Worm (Caenorhabditis elegans) whole organism, L4/young adult: Measurements from ENCODE around the gene nog-1.

Source experiments
- W03F9.2 ChIP-seq: fragments of 150-350 bp; optimal IDR thresholded peaks from 2 replicates; lab custom pipeline; 2014; ENCODE audit warnings: missing biosample characterization, missing genetic modification characterization
- dao-5 ChIP-seq: sonication (generic microtip); optimal IDR thresholded peaks from 2 replicates; lab custom pipeline; 2016; ENCODE audit warnings: missing genotype, missing genetic modification characterization, moderate library complexity, missing compliant biosample characterization
- him-1 ChIP-seq: sonication (generic microtip); optimal IDR thresholded peaks from 2 replicates; lab custom pipeline; 2016; ENCODE audit warnings: missing genotype, missing genetic modification reagents, missing genetic modification characterization, missing compliant biosample characterization

nog-1 gene

DNA sequence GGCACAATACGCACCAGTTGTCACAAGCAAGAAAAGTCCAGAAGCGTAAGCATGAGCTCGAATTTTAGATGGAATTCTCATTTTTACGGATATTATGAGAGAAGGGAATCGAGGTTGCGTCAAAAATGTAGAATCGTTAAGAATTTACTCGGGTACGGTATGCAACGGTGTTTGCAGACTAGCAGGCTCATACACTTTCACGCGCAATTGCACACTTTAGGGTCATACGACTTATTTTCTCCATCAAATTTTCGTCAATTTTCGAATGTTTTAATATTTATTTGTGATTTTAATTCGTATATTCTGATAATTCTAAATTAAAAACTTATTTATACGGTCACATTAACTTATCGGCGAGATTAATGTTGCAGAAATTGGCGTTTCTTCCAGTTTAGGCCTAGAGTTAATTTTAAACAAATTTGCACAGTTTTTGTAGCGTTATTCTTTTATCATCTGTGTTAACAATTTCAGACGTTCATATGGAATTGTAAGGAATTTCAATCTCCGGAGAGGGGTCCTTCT, at the start of gene nog-1, which contains the start of gene T07A9.15:
Gene nog-1, plus strand, starts transcription at position 472 of the 522 bp plus-strand sequence.
Gene T07A9.15, minus strand, starts transcription at position 138 of the 522 bp plus-strand sequence.
- TF ChIP-seq dao-5 (tag; lab: Kevin White, UChicago) (no peak), W03F9.2 (tag; lab: Kevin White, UChicago) (peak; percentile 68)

DNA sequence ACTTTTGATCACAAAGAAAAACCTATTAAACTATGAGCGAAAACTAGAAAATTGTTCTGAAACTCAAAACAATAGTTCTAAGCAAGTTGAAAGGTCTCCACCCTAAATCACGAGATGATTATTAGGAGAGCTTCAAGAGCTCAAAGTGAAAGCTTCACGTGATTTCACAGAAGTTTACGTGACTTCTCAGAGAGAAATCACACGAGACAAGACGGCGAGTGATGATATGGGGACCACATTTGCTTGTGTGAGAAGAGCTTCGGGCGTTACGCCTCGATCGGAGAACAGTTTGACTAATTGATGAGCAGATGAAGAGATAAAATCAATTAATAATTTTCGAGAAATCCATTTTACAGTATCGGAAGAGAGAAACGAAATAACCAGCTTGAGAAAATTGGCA, 28.7 kb upstream of the nog-1 start:
- TF ChIP-seq dao-5 (tag; lab: Kevin White, UChicago), result no peak

DNA sequence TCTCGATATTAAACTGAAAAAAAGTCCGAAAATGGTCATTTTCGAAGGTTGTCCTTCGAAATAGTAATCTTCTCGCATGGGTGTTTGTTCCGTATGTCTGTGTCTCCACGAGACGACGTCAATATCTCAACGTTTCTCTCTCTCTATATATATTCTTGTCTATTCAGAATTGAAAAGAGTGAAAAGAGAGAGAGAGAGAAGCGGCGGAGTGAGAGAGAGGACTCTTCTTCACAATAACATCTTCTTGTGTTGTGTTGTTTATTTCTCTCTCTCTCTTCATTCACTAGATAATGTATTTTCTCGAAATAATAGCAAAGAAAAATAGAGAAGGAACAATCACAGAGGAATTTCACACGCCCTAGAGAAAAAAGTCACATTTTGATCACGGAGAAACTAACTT, 27.3 kb upstream of the nog-1 start:
- TF ChIP-seq dao-5 (tag; lab: Kevin White, UChicago) (no peak), him-1 (tag; lab: Kevin White, UChicago) (no peak), W03F9.2 (tag; lab: Kevin White, UChicago) (no peak)

DNA sequence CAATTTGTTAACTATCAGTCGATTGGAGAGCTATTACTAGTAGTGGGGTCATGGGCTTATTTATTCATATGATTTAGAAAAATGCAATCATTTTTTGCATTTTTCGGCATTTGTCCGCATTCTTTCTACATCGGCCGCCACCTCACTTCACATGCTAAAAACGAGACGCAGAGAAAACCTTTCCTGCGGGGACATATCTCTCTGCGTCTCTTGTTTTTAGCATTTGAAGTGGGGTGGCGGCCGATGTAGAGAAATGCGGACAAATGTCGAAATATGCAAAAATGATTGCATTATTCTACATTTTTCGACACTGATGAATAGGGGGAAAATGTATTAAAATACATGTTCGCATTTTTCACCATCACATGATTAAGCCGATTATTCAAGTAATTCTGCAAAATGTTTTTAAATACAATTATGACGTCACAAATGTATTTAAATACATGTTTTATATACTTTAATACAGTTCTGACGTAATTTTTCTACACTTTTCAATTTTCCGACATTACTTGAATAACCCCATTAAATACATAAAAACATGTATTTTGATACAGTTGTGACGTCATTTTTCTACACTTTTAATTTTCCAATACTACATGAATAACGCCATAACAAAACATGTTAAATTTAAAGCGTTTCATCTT, 21.4 kb upstream of the nog-1 start:
- TF ChIP-seq dao-5 (tag; lab: Kevin White, UChicago), result no peak
- no peak for TF ChIP-seq him-1 (tag; lab: Kevin White, UChicago)
- no peak for TF ChIP-seq W03F9.2 (tag; lab: Kevin White, UChicago)

DNA sequence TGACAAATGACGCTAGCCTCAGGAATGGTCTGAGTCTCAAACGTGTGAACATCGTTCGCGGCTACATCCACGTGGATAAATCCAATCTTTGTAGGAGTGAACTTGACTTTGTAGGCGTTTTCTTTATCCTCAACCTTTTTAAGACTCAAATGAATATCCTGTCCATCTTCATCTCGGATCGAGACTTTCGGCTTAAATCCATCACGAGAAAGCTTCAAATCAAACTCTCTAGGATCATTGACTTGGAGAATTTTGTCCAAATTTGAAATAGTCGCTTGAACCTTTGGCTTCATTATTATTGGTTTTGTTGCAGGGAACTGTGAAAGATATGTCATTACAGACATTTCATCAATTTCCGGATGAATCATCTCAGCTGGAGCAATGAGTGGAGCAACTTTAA, 19.7 kb upstream of the nog-1 start:
- no peak for TF ChIP-seq him-1 (tag; lab: Kevin White, UChicago)
- no peak for TF ChIP-seq dao-5 (tag; lab: Kevin White, UChicago)
- TF ChIP-seq W03F9.2 (tag; lab: Kevin White, UChicago), result no peak

DNA sequence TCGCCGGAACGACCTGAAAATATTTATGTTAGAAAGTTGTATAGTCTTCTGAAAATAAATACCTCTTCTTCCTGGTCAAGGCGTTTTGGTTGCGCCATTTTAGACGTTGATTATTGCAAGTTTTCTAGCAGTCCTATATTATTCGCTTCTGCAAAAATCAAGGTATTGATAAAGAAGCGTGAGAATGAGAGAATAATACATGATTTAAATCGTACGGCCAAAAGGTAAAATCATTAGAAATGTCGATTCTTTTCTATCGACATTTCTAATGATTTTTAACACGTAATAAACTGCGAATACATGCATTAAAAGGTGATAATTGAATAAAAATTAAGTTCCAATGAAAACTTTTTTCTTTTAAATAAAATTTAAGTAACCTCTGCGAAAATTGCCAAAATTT, 17.8 kb upstream of the nog-1 start, which contains the start of gene fln-1:
Gene fln-1, minus strand, starts transcription at position 101 of the 400 bp plus-strand sequence.
- no peak for TF ChIP-seq him-1 (tag; lab: Kevin White, UChicago)
- TF ChIP-seq dao-5 (tag; lab: Kevin White, UChicago), result no peak
- TF ChIP-seq W03F9.2 (tag; lab: Kevin White, UChicago), result no peak

DNA sequence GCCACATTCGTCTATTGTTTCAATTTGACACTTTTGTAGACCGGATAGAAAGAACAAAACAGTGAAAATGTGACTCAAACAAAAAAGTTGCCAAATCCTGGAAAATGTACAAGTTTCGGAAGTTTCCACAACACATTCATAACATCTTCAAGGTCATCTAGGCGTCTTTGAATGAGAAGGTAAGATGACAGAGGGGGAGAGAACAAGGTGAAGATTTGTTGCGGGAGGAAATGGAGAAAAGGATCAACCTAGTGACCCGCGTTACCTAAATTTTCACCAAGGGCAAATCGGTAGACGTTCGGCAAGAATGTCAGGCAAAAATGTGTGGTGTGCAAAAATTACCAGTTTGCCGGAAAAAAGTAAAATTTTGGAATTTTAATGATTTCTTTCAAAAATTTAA, 15.9 kb upstream of the nog-1 start:
- TF ChIP-seq dao-5 (tag; lab: Kevin White, UChicago) (no peak), him-1 (tag; lab: Kevin White, UChicago) (no peak), W03F9.2 (tag; lab: Kevin White, UChicago) (no peak)

DNA sequence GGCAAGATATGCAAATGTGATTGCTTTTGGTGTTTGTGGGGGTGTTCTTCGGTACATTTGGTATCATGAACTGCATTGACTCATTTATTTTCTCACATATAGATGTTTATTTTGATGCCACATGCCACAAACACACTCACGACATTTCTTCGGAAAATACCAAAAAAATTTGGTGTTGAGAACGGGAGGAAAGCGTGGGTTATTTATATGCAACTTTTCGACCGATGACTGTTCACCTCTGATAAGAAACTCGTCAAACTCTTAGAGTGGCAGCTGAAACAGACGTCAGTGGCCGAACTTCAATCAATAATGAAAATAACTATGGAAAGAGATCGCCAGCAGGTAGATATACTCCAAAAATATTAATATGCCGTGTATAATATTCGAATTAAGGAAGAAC, 15.3 kb upstream of the nog-1 start:
- TF ChIP-seq W03F9.2 (tag; lab: Kevin White, UChicago) (no peak), him-1 (tag; lab: Kevin White, UChicago) (no peak), dao-5 (tag; lab: Kevin White, UChicago) (no peak)

DNA sequence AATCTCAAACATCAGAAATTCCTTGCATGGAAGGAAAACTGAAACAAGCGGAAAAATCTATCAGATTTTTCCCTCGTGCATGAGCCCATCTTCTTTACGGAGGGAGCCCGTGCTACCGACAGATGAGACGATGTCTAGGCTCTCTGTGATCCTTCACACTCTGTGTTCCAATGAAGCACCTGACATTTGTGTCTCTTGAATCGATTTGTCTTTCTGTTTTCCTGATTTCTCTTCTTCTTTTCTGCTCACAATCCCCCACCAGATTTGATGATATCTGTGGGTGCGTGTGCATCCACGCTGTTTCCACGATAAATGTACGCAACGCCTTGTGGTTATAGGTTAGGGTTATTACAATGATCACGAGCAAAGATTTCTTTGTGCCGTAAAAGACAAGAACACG, 14.8 kb upstream of the nog-1 start:
- no peak for TF ChIP-seq him-1 (tag; lab: Kevin White, UChicago)
- TF ChIP-seq W03F9.2 (tag; lab: Kevin White, UChicago), result no peak
- no peak for TF ChIP-seq dao-5 (tag; lab: Kevin White, UChicago)

DNA sequence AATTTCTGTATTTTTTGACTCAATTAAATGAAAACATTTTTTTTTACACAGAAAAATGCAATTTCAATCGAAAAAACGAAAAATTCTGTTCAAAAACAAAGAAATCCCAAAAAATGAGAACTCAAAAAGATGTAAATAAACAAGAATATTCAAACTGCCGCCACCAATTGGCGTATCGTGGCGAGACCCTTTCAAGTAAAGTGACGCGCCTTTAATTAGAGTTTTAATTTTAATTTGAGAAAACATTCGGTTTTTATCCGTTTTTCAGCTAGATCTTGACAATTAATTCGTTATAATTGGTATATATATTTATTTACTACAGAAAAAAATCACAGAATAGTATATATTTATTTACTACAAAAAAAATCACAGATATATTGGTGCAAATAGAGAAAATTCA, 14.1 kb upstream of the nog-1 start:
- TF ChIP-seq dao-5 (tag; lab: Kevin White, UChicago) (no peak), W03F9.2 (tag; lab: Kevin White, UChicago) (no peak), him-1 (tag; lab: Kevin White, UChicago) (no peak)

DNA sequence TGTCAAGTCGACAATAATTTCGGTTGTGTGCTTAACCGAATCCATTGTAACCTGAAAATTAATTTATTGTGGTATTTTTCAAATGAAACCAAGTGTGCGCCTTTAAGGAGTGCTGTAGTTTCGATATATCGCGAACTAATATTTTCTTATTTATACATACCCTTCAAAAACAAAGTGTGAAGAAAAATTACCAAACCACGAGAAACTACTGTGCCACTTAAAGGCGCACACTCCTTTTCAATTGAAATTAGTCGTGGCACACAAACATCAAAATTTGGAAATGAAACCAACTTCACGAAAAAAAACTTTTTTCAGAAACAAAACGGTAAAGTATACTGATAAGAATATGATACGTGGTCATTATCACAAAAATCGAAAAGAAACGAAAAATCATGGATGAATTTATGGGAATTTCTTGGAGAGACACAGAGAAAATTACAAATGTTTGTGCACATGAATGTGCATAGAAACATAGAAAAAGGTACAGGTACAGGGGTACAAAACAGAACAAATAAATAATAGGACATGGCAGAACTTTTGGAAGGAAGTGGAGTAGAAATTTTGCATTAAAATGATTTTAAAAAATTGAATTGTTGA, 10.4 kb upstream of the nog-1 start, which contains the start of gene spl-1:
Gene spl-1, minus strand, starts transcription at position 51 of the 597 bp plus-strand sequence.
- TF ChIP-seq him-1 (tag; lab: Kevin White, UChicago), result no peak
- no peak for TF ChIP-seq W03F9.2 (tag; lab: Kevin White, UChicago)
- no peak for TF ChIP-seq dao-5 (tag; lab: Kevin White, UChicago)

DNA sequence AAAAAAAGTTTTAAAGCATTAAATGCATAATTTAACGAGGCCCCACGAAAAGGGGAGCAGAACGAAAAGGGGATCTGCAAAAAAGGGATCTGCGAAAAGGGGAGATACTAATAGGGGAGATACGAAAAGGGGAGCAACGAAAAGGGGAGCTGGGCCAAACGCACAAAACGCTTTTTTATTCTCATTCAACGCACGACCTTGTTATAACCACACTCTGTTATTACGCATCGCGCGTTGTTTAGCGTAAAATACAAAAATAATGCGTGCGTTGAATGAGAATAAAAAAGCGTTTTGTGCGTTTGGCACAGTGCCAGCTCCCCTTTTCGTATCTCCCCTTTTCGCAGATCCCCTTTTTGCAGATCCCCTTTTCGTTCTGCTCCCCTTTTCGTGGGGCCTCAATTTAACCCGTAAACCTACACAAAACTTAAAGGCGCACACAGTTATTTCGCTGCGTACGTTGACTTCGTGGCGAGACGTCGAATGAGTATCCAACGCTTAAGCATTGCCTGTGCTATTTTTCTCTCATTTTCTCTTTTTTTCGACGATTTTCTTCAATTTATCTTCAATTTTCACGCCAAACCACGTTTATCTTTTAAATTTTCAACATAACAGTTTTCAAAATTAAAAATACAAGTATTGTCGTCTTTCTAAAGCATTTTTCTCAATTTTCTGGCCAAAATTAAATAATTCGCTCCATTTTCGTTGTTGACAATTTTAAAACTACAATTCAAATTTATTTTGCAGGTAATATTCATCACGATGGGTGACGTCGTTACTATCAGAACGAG, 8.3 kb upstream of the nog-1 start, which contains the start of gene rps-24:
Gene rps-24, plus strand, starts transcription at position 738 of the 788 bp plus-strand sequence.
- TF ChIP-seq him-1 (tag; lab: Kevin White, UChicago) (peak; percentile 51), W03F9.2 (tag; lab: Kevin White, UChicago) (peak; percentile 87), dao-5 (tag; lab: Kevin White, UChicago) (peak; percentile 48)

DNA sequence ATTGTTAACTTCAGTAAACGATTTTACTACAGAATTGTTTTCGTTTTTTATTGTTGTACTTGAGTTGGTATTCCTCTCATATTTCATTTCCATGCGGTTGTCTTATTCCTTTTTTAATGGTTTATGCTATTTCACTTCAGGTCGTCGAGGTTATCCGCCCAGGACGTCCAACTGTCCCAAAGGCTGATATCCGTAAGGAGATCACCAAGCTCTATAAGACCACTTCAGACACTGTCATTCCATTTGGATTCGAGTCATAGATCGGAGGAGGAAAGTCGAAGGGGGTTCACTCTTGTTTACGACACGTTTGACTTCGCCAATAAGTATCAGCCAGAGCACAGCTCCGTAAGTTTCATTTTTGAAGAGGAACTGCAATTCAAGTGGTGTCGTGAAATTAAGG, 7.1 kb upstream of the nog-1 start, which contains the start of gene T07A9.14:
Gene T07A9.14, plus strand, starts transcription at position 124 of the 400 bp plus-strand sequence.
- TF ChIP-seq him-1 (tag; lab: Kevin White, UChicago) (no peak), W03F9.2 (tag; lab: Kevin White, UChicago) (no peak), dao-5 (tag; lab: Kevin White, UChicago) (no peak)
